Worm (Caenorhabditis elegans) whole organism, mixed stage, embryonic: ENCODE results near the gene B0284.3.

Experiments
- drap-1 ChIP-seq: fragments of 200-800 bp; sonication (Bioruptor generic); optimal IDR thresholded peaks from 3 replicates; lab custom pipeline; 2018; ENCODE audit warnings: mild to moderate bottlenecking, missing genetic modification characterization, missing compliant biosample characterization
- elt-3 ChIP-seq: fragments of 150-350 bp; optimal IDR thresholded peaks from 2 replicates; lab custom pipeline; 2014; ENCODE audit warnings: missing biosample characterization, missing genetic modification characterization
- nhr-12 ChIP-seq: fragments of 150-350 bp; optimal IDR thresholded peaks from 2 replicates; lab custom pipeline; 2014; ENCODE audit warnings: missing biosample characterization, missing genetic modification characterization
- pha-4 ChIP-seq: fragments of 150-350 bp; optimal IDR thresholded peaks from 2 replicates; lab custom pipeline; 2018; ENCODE audit warnings: missing biosample characterization, missing genetic modification reagents, missing genetic modification characterization

DNA sequence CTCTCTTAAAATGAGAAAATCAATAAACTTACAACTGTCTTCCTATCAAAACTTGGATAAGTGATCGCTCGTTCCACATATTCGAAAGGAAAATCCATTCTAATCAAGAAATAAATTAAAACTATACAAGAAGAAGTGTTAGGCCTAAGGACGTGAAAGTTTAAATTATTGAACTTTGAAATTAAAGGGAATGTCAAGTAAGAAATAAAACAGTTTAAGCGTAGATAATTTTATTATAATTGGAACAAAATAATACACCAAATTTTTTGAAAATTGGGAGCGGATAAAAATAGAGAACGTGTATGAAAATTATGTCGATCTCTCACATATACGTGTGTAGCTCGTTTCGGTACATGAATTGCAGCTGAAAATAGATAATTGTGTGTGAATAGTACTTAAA is 49.8 kb upstream of the B0284.3 start, which contains the start of gene C28A5.6:
- TF ChIP-seq elt-3 (tag; lab: Kevin White, UChicago) (no peak), pha-4 (tag; lab: Kevin White, UChicago) (no peak), drap-1 (GFP tag; lab: Kevin White, UChicago) (no peak), nhr-12 (no peak)
